Worm (Caenorhabditis elegans): ENCODE measurements around the gene pqn-29.

pqn-29 gene

ce11 chrIII:4689595-4689994, 43.4 kb upstream of the pqn-29 start (continued):
- no peak for TF ChIP-seq pag-3 (tag; optimal IDR thresholded peaks at IDR 0.05; ENCODE audit: borderline replicate concordance)
- peak; percentile 57 for TF ChIP-seq hlh-15 (tag; optimal IDR thresholded peaks at IDR 0.05)
- TF ChIP-seq fkh-10 (GFP tag; optimal IDR thresholded peaks at IDR 0.05): no peak
- TF ChIP-seq elt-4 (tag; optimal IDR thresholded peaks at IDR 0.05): no peak
- peak; percentile 63 for TF ChIP-seq pha-2 (tag; optimal IDR thresholded peaks at IDR 0.05)
- peak; percentile 86 for TF ChIP-seq che-1 (tag; optimal IDR thresholded peaks at IDR 0.05)
- TF ChIP-seq ama-1 (optimal IDR thresholded peaks at IDR 0.05): no peak
- TF ChIP-seq hlh-13 (GFP tag; optimal IDR thresholded peaks at IDR 0.05): peak; percentile 77
- TF ChIP-seq syd-9 (tag; optimal IDR thresholded peaks at IDR 0.05): peak; percentile 80
- peak; percentile 35 for TF ChIP-seq zip-5 (tag; optimal IDR thresholded peaks at IDR 0.05)
- TF ChIP-seq Y22D7AL.16 (tag; optimal IDR thresholded peaks at IDR 0.05): peak; percentile 63
- TF ChIP-seq ceh-48 (tag; optimal IDR thresholded peaks at IDR 0.05): peak; percentile 65
- TF ChIP-seq pax-1 (tag; optimal IDR thresholded peaks at IDR 0.05): no peak
- peak; percentile 88 for TF ChIP-seq ref-2 (tag; optimal IDR thresholded peaks at IDR 0.05)
- TF ChIP-seq K09A11.1 (tag; optimal IDR thresholded peaks at IDR 0.05; ENCODE audit: insufficient read depth): peak; percentile 57
- TF ChIP-seq ceh-24 (tag; optimal IDR thresholded peaks at IDR 0.05): peak; percentile 25
- peak; percentile 65 for TF ChIP-seq lin-11 (tag; optimal IDR thresholded peaks at IDR 0.05)
- TF ChIP-seq pha-4 (tag; optimal IDR thresholded peaks at IDR 0.05): no peak
- peak; percentile 69 for TF ChIP-seq ahr-1 (tag; optimal IDR thresholded peaks at IDR 0.05)
- peak; percentile 44 for TF ChIP-seq pqm-1 (tag; optimal IDR thresholded peaks at IDR 0.05)
- TF ChIP-seq ceh-45 (GFP tag; IDR thresholded peaks at IDR 0.05): peak; percentile 63; the same call in 1 of the 2 replicates
- TF ChIP-seq nfya-1 (tag; optimal IDR thresholded peaks at IDR 0.05): peak; percentile 59
- peak; percentile 69 for TF ChIP-seq hlh-30 (tag; optimal IDR thresholded peaks at IDR 0.05; ENCODE audit: insufficient read depth)
- peak; percentile 77 for TF ChIP-seq dve-1 (tag; optimal IDR thresholded peaks at IDR 0.05)
- peak; percentile 83 for TF ChIP-seq elt-2 (tag; optimal IDR thresholded peaks at IDR 0.05)
- peak; percentile 62 for TF ChIP-seq sdc-2 (tag; optimal IDR thresholded peaks at IDR 0.05)
- peak; percentile 84 for TF ChIP-seq madf-2 (tag; optimal IDR thresholded peaks at IDR 0.05)
- peak; percentile 68 for TF ChIP-seq ets-4 (tag; optimal IDR thresholded peaks at IDR 0.05)
- TF ChIP-seq sox-2 (GFP tag; IDR thresholded peaks at IDR 0.05): peak; percentile 65
- TF ChIP-seq F13H6.1 (tag; optimal IDR thresholded peaks at IDR 0.05): peak; percentile 31
- peak; percentile 73 for TF ChIP-seq ceh-19 (GFP tag; optimal IDR thresholded peaks at IDR 0.05)
- peak; percentile 62 for TF ChIP-seq rnt-1 (tag; optimal IDR thresholded peaks at IDR 0.05)
- peak; percentile 59 for TF ChIP-seq unc-86 (tag; optimal IDR thresholded peaks at IDR 0.05)
- TF ChIP-seq T23F11.4 (GFP tag; optimal IDR thresholded peaks at IDR 0.05): peak; percentile 63
- TF ChIP-seq ceh-30 (tag; optimal IDR thresholded peaks at IDR 0.05): peak; percentile 51
- TF ChIP-seq pat-9 (tag; optimal IDR thresholded peaks at IDR 0.05): peak; percentile 74
- TF ChIP-seq fkh-6 (tag; optimal IDR thresholded peaks at IDR 0.05): peak; percentile 81
- peak; percentile 65 for TF ChIP-seq npax-4 (tag; optimal IDR thresholded peaks at IDR 0.05)
- peak; percentile 60 for TF ChIP-seq ztf-16 (tag; optimal IDR thresholded peaks at IDR 0.05)
- TF ChIP-seq ceh-22 (tag; optimal IDR thresholded peaks at IDR 0.05): no peak

- TF ChIP-seq unc-55 (GFP tag; optimal IDR thresholded peaks at IDR 0.05) (no peak), pax-1 (tag; optimal IDR thresholded peaks at IDR 0.05) (no peak), C38D4.7 (GFP tag; optimal IDR thresholded peaks at IDR 0.05) (no peak), K09A11.1 (tag; optimal IDR thresholded peaks at IDR 0.05; ENCODE audit: insufficient read depth) (no peak), pha-4 (tag; optimal IDR thresholded peaks at IDR 0.05) (no peak), F13H6.1 (tag; optimal IDR thresholded peaks at IDR 0.05) (no peak), pag-3 (tag; optimal IDR thresholded peaks at IDR 0.05; ENCODE audit: borderline replicate concordance) (no peak), dve-1 (tag; optimal IDR thresholded peaks at IDR 0.05) (no peak), ztf-16 (tag; optimal IDR thresholded peaks at IDR 0.05) (no peak), dmd-4 (tag; optimal IDR thresholded peaks at IDR 0.05; ENCODE audit: borderline replicate concordance) (no peak), ceh-9 (tag; optimal IDR thresholded peaks at IDR 0.05) (no peak)
Measured at ce11 chrIII:4688965-4689364, 42.8 kb upstream of the pqn-29 start, which contains the start of gene ppat-1. Gene ppat-1, plus strand, starts transcription at chrIII:4689280.
